Fruit fly (Drosophila melanogaster) whole organism, larva: ENCODE results near the gene CG6067.
A peak's percentile ranks its signal among the peaks of the same experiment; 100 is the strongest.

Experiments
- noc ChIP-seq: fragments of 200-800 bp; sonication (Bioruptor generic); optimal IDR thresholded peaks from 3 replicates; lab custom pipeline; 2019; ENCODE audit warnings: missing biosample characterization, mild to moderate bottlenecking, missing genetic modification characterization, moderate library complexity

CG6067 gene

dm6 chrX:5972030-5972429 is 16.6 kb downstream of the CG6067 start:
- no peak for TF ChIP-seq noc

- no peak for TF ChIP-seq noc
These were observed 18.1 kb downstream of the CG6067 start for dm6 chrX:5973389-5974025.

dm6 chrX:5974358-5975143 is 19.1 kb downstream of the CG6067 start:
- no peak for TF ChIP-seq noc

- no peak for TF ChIP-seq noc
These were observed 21.7 kb downstream of the CG6067 start for dm6 chrX:5977113-5977512.

- no peak for TF ChIP-seq noc
These were observed 22.3 kb downstream of the CG6067 start for dm6 chrX:5977769-5978168.

dm6 chrX:5980883-5981282 is 25.5 kb downstream of the CG6067 start:
- TF ChIP-seq noc: peak; percentile 84

- no peak for TF ChIP-seq noc
These were observed 26.0 kb downstream of the CG6067 start for dm6 chrX:5981410-5981809.

dm6 chrX:5983390-5983789 is 28.0 kb downstream of the CG6067 start:
- no peak for TF ChIP-seq noc

dm6 chrX:5987362-5987761 is 31.9 kb downstream of the CG6067 start:
- no peak for TF ChIP-seq noc

dm6 chrX:5988088-5988987 is 32.9 kb downstream of the CG6067 start, which contains the start of gene CG5966:
Gene CG5966, plus strand, starts transcription at chrX:5988791.
- TF ChIP-seq noc: no peak

dm6 chrX:5989368-5989767 is 33.9 kb downstream of the CG6067 start:
- no peak for TF ChIP-seq noc

dm6 chrX:5992141-5992540 is 36.7 kb downstream of the CG6067 start:
- no peak for TF ChIP-seq noc

dm6 chrX:5992767-5993325 is 37.4 kb downstream of the CG6067 start:
- no peak for TF ChIP-seq noc

- TF ChIP-seq noc: no peak
These were observed 40.5 kb downstream of the CG6067 start for dm6 chrX:5995951-5996350.

dm6 chrX:5997931-5998330 is 42.5 kb downstream of the CG6067 start:
- TF ChIP-seq noc: no peak

dm6 chrX:6000747-6001426 is 45.5 kb downstream of the CG6067 start, which contains the start of gene CG4766:
Gene CG4766, minus strand, starts transcription at chrX:6000797.
- TF ChIP-seq noc: peak; percentile 43
